Fruit fly (Drosophila melanogaster): ENCODE measurements around the gene CG5167.

CG5167 gene

dm6 chr3R:12406235-12407196 is at the start of gene CG5167 (continued):
- TF ChIP-seq ATbp (GFP tag; optimal IDR thresholded peaks at IDR 0.05) (no peak), chn (GFP tag; optimal IDR thresholded peaks at IDR 0.05) (no peak), CG15601 (tag; optimal IDR thresholded peaks at IDR 0.05) (peak; percentile 37), zen2 (GFP tag; IDR thresholded peaks at IDR 0.05; ENCODE audit: partially characterized antibody) (no peak), CG6272 (GFP tag; IDR thresholded peaks at IDR 0.05) (no peak), zfh1 (GFP tag; IDR thresholded peaks at IDR 0.05) (no peak), CG1792 (GFP tag; optimal IDR thresholded peaks at IDR 0.05) (no peak), CG4282 (GFP tag; optimal IDR thresholded peaks at IDR 0.05) (peak; percentile 18), caup (GFP tag; optimal IDR thresholded peaks at IDR 0.05; ENCODE audit: severe bottlenecking) (peak; percentile 6), seq (GFP tag; IDR thresholded peaks at IDR 0.05) (no peak), Opbp (GFP tag; IDR thresholded peaks at IDR 0.05; ENCODE audit: partially characterized antibody) (no peak), ttk (GFP tag; IDR thresholded peaks at IDR 0.05) (no peak), CG30431 (GFP tag; optimal IDR thresholded peaks at IDR 0.05) (no peak), Camta (GFP tag; optimal IDR thresholded peaks at IDR 0.05) (peak; percentile 32), nerfin-1 (tag; optimal IDR thresholded peaks at IDR 0.05) (peak; percentile 7), CG12219 (GFP tag; optimal IDR thresholded peaks at IDR 0.05) (no peak), knrl (GFP tag; IDR thresholded peaks at IDR 0.05; ENCODE audit: partially characterized antibody) (no peak), danr (GFP tag; IDR thresholded peaks at IDR 0.05) (no peak), fd3F (GFP tag; optimal IDR thresholded peaks at IDR 0.05) (peak; percentile 3), Dip3 (GFP tag; optimal IDR thresholded peaks at IDR 0.05) (peak; percentile 7), hth (optimal IDR thresholded peaks at IDR 0.05) (no peak), cg (GFP tag; optimal IDR thresholded peaks at IDR 0.05) (no peak), row (GFP tag; IDR thresholded peaks at IDR 0.05) (peak; percentile 70), pros (GFP tag; optimal IDR thresholded peaks at IDR 0.05) (no peak), Ets97D (GFP tag; optimal IDR thresholded peaks at IDR 0.05) (no peak), Hmx (GFP tag; optimal IDR thresholded peaks at IDR 0.05) (no peak), CG8281 (tag; optimal IDR thresholded peaks at IDR 0.05) (no peak), wor (GFP tag; IDR thresholded peaks at IDR 0.05) (no peak), run (tag; optimal IDR thresholded peaks at IDR 0.05) (no peak), unpg (GFP tag; optimal IDR thresholded peaks at IDR 0.05) (peak; percentile 70), CG43689 (GFP tag; IDR thresholded peaks at IDR 0.05) (no peak), E2f1 (GFP tag; IDR thresholded peaks at IDR 0.05) (no peak), CG4707 (GFP tag; optimal IDR thresholded peaks at IDR 0.05) (no peak), BtbVII (GFP tag; optimal IDR thresholded peaks at IDR 0.05) (peak; percentile 63), Tbp (GFP tag; optimal IDR thresholded peaks at IDR 0.05) (no peak), CG9817 (tag; optimal IDR thresholded peaks at IDR 0.05) (no peak), CG3838 (GFP tag; optimal IDR thresholded peaks at IDR 0.05) (no peak), CG11093 (GFP tag; IDR thresholded peaks at IDR 0.05) (no peak), sd (tag; optimal IDR thresholded peaks at IDR 0.05) (no peak), gsb-n (tag; optimal IDR thresholded peaks at IDR 0.05) (peak; percentile 7), otp (GFP tag; IDR thresholded peaks at IDR 0.05) (no peak), CG7271 (tag; optimal IDR thresholded peaks at IDR 0.05) (no peak), B-H1 (GFP tag; IDR thresholded peaks at IDR 0.05) (peak; percentile 11; the same call in 1 of the 3 replicates), grn (GFP tag; optimal IDR thresholded peaks at IDR 0.05) (peak; percentile 93), CG8478 (optimal IDR thresholded peaks at IDR 0.05) (no peak), CG5180 (GFP tag; optimal IDR thresholded peaks at IDR 0.05) (no peak), ap (GFP tag; IDR thresholded peaks at IDR 0.05) (no peak), CG16815 (GFP tag; optimal IDR thresholded peaks at IDR 0.05) (no peak), CG17186 (GFP tag; optimal IDR thresholded peaks at IDR 0.05) (no peak)

Data from whole organism, embryonic.